Fruit fly (Drosophila melanogaster) whole organism, embryonic: ENCODE measurements around the gene Alg7.

Experiments used
- Aef1 ChIP-seq: fragments of 200-800 bp; sonication (Bioruptor generic); IDR thresholded peaks from 3 replicates; pipeline ENCODE4 v1.3.6; 2022; ENCODE audit warnings: missing biosample characterization, missing genetic modification characterization
- Bteb2 ChIP-seq: fragments of 200-800 bp; sonication (Bioruptor generic); optimal IDR thresholded peaks from 2 replicates; lab custom pipeline; 2016; ENCODE audit warnings: missing biosample characterization, missing genetic modification characterization
- CG12744 ChIP-seq: fragments of 200-800 bp; sonication (Bioruptor generic); optimal IDR thresholded peaks from 2 replicates; lab custom pipeline; 2016; ENCODE audit warnings: missing biosample characterization, missing genetic modification characterization
- CG13424 ChIP-seq: fragments of 200-800 bp; sonication (Bioruptor generic); optimal IDR thresholded peaks from 2 replicates; lab custom pipeline; 2019; ENCODE audit warnings: missing biosample characterization, mild to moderate bottlenecking, missing genetic modification characterization, moderate library complexity
- CG14710 ChIP-seq: fragments of 200-800 bp; sonication (Bioruptor generic); optimal IDR thresholded peaks from 3 replicates; lab custom pipeline; 2019; ENCODE audit warnings: missing biosample characterization, mild to moderate bottlenecking, missing genetic modification characterization, moderate library complexity
- CG16863 ChIP-seq: fragments of 200-800 bp; sonication (Bioruptor generic); optimal IDR thresholded peaks from 3 replicates; lab custom pipeline; 2016; ENCODE audit warnings: missing biosample characterization, missing genetic modification characterization
- CG17385 ChIP-seq: fragments of 200-800 bp; sonication (Bioruptor generic); optimal IDR thresholded peaks from 3 replicates; lab custom pipeline; 2018; ENCODE audit warnings: missing biosample characterization, mild to moderate bottlenecking, missing genetic modification characterization
- CG17568 ChIP-seq: fragments of 200-800 bp; sonication (Bioruptor generic); optimal IDR thresholded peaks from 2 replicates; lab custom pipeline; 2018; ENCODE audit warnings: missing biosample characterization, mild to moderate bottlenecking, missing genetic modification characterization, moderate library complexity
- CG18764 ChIP-seq: fragments of 200-800 bp; sonication (Bioruptor generic); optimal IDR thresholded peaks from 3 replicates; lab custom pipeline; 2016; ENCODE audit warnings: missing biosample characterization, missing genetic modification characterization
- CG30020 ChIP-seq: fragments of 200-800 bp; optimal IDR thresholded peaks from 2 replicates; lab custom pipeline; 2019; ENCODE audit warnings: missing biosample characterization, mild to moderate bottlenecking, missing genetic modification characterization, moderate library complexity
- CG3163 ChIP-seq: fragments of 200-800 bp; sonication (Bioruptor generic); optimal IDR thresholded peaks from 3 replicates; lab custom pipeline; 2016; ENCODE audit warnings: missing biosample characterization, missing genetic modification characterization
- CG32532 ChIP-seq: fragments of 200-800 bp; sonication (Bioruptor generic); IDR thresholded peaks from 2 replicates; pipeline ENCODE4 v1.3.6; 2022; ENCODE audit warnings: missing biosample characterization, missing genetic modification characterization
- CG34422 ChIP-seq: fragments of 200-800 bp; sonication (Bioruptor generic); IDR thresholded peaks from 3 replicates; pipeline ENCODE4 v1.3.6; 2022; ENCODE audit warnings: missing biosample characterization, missing genetic modification characterization
- CG4730 ChIP-seq: fragments of 200-800 bp; sonication (Bioruptor generic); IDR thresholded peaks from 2 replicates; pipeline ENCODE4 v1.3.6; 2022; ENCODE audit warnings: missing biosample characterization, missing genetic modification characterization
- CG7271 ChIP-seq: fragments of 200-800 bp; sonication (Bioruptor generic); optimal IDR thresholded peaks from 2 replicates; lab custom pipeline; 2018; ENCODE audit warnings: missing biosample characterization, mild to moderate bottlenecking, missing genetic modification characterization, moderate library complexity
- CG7745 ChIP-seq: fragments of 200-800 bp; sonication (Bioruptor generic); optimal IDR thresholded peaks from 2 replicates; lab custom pipeline; 2018; ENCODE audit warnings: missing biosample characterization, mild to moderate bottlenecking, missing genetic modification characterization, moderate library complexity
- CG7987 ChIP-seq: fragments of 200-800 bp; sonication (Bioruptor generic); optimal IDR thresholded peaks from 2 replicates; lab custom pipeline; 2018; ENCODE audit warnings: missing biosample characterization, mild to moderate bottlenecking, missing genetic modification characterization, moderate library complexity
- CG8281 ChIP-seq: fragments of 200-800 bp; sonication (Bioruptor generic); optimal IDR thresholded peaks from 2 replicates; lab custom pipeline; 2018; ENCODE audit warnings: missing biosample characterization, mild to moderate bottlenecking, missing genetic modification characterization, moderate library complexity
- CG8290 ChIP-seq, 3 experiments: fragments of 200-800 bp; sonication (Bioruptor generic); optimal IDR thresholded peaks; 2 replicates each; lab custom pipeline; 2016 to 2019; ENCODE audit warnings: missing biosample characterization in 3 of 3, missing genetic modification characterization in 3 of 3, mild to moderate bottlenecking in 2 of 3, moderate library complexity in 1 of 3
- CG9609 ChIP-seq: fragments of 200-800 bp; sonication (Bioruptor generic); optimal IDR thresholded peaks from 3 replicates; lab custom pipeline; 2016; ENCODE audit warnings: missing biosample characterization, missing genetic modification characterization
- Camta ChIP-seq: fragments of 200-800 bp; sonication (Bioruptor generic); optimal IDR thresholded peaks from 2 replicates; lab custom pipeline; 2016; ENCODE audit warnings: missing biosample characterization, missing genetic modification characterization
- Dbx ChIP-seq: fragments of 200-800 bp; sonication (Bioruptor generic); IDR thresholded peaks from 3 replicates; pipeline ENCODE4 v1.3.6; 2022; ENCODE audit warnings: missing biosample characterization, missing genetic modification characterization
- Doc3 ChIP-seq: fragments of 200-800 bp; sonication (Bioruptor generic); IDR thresholded peaks from 3 replicates; pipeline ENCODE4 v1.3.6; 2022; ENCODE audit warnings: missing biosample characterization, missing genetic modification characterization; ENCODE audit not compliant: partially characterized antibody
- HLH4C ChIP-seq: fragments of 200-800 bp; sonication (Bioruptor generic); IDR thresholded peaks from 3 replicates; pipeline ENCODE4 v1.3.6; 2022; ENCODE audit warnings: missing biosample characterization, missing genetic modification characterization; ENCODE audit not compliant: partially characterized antibody
- Hmx ChIP-seq: fragments of 200-800 bp; sonication (Bioruptor generic); optimal IDR thresholded peaks from 2 replicates; lab custom pipeline; 2016; ENCODE audit warnings: missing biosample characterization, missing genetic modification characterization
- Mad ChIP-seq: fragments of 200-800 bp; sonication (Bioruptor generic); optimal IDR thresholded peaks from 2 replicates; lab custom pipeline; 2016; ENCODE audit warnings: missing biosample characterization, missing genetic modification characterization
- Nf-YA ChIP-seq: fragments of 200-800 bp; sonication (Bioruptor generic); IDR thresholded peaks from 2 replicates; pipeline ENCODE4 v1.3.6; 2022; ENCODE audit warnings: missing biosample characterization, missing genetic modification characterization
- Nf-YB ChIP-seq: fragments of 200-800 bp; sonication (Bioruptor generic); optimal IDR thresholded peaks from 3 replicates; lab custom pipeline; 2019; ENCODE audit warnings: missing biosample characterization, mild to moderate bottlenecking, missing genetic modification characterization, moderate library complexity
- al ChIP-seq: fragments of 200-800 bp; sonication (Bioruptor generic); IDR thresholded peaks from 2 replicates; pipeline ENCODE4 v1.3.6; 2022; ENCODE audit warnings: missing biosample characterization, missing genetic modification characterization
- amos ChIP-seq: fragments of 200-800 bp; sonication (Bioruptor generic); IDR thresholded peaks from 2 replicates; pipeline ENCODE4 v1.3.6; 2022; ENCODE audit warnings: missing biosample characterization, missing genetic modification characterization; ENCODE audit not compliant: partially characterized antibody
- ara ChIP-seq: fragments of 200-800 bp; sonication (Bioruptor generic); IDR thresholded peaks from 2 replicates; pipeline ENCODE4 v1.3.6; 2022; ENCODE audit warnings: missing biosample characterization, missing genetic modification characterization
- bcd ChIP-seq: fragments of 200-800 bp; sonication (Bioruptor generic); optimal IDR thresholded peaks from 2 replicates; lab custom pipeline; 2017; ENCODE audit warnings: missing biosample characterization, mild to moderate bottlenecking, missing genetic modification characterization
- crc ChIP-seq: fragments of 200-800 bp; sonication (Bioruptor generic); optimal IDR thresholded peaks from 2 replicates; lab custom pipeline; 2016; ENCODE audit warnings: missing biosample characterization, missing genetic modification characterization
- eve ChIP-seq, 2 experiments: fragments of >200 bp; optimal IDR thresholded peaks; 2 replicates each; lab custom pipeline; 2017; ENCODE audit warnings: missing biosample characterization in 2 of 2, missing genetic modification characterization in 2 of 2
- fd102C ChIP-seq: fragments of 200-800 bp; sonication (Bioruptor generic); optimal IDR thresholded peaks from 2 replicates; lab custom pipeline; 2018; ENCODE audit warnings: missing biosample characterization, mild to moderate bottlenecking, missing genetic modification characterization, moderate library complexity
- fd96Cb ChIP-seq: fragments of 200-800 bp; sonication (Bioruptor generic); optimal IDR thresholded peaks from 2 replicates; lab custom pipeline; 2018; ENCODE audit warnings: missing biosample characterization, mild to moderate bottlenecking, missing genetic modification characterization, moderate library complexity
- gcm ChIP-seq: fragments of 200-800 bp; sonication (Bioruptor generic); optimal IDR thresholded peaks from 2 replicates; lab custom pipeline; 2019; ENCODE audit warnings: missing biosample characterization, mild to moderate bottlenecking, missing genetic modification characterization, moderate library complexity
- gro ChIP-seq: fragments of 200-800 bp; sonication (Bioruptor generic); optimal IDR thresholded peaks from 2 replicates; lab custom pipeline; 2016; ENCODE audit warnings: missing biosample characterization, missing genetic modification characterization
- insv ChIP-seq, 2 experiments: fragments of 200-800 bp; sonication (Bioruptor generic); optimal IDR thresholded peaks; 3 replicates each; lab custom pipeline; 2016 to 2018; ENCODE audit warnings: missing biosample characterization in 2 of 2, missing genetic modification characterization in 2 of 2
- lilli ChIP-seq: fragments of 200-800 bp; sonication (Bioruptor generic); optimal IDR thresholded peaks from 3 replicates; lab custom pipeline; 2016; ENCODE audit warnings: missing biosample characterization, missing genetic modification characterization
- lmd ChIP-seq: fragments of 200-800 bp; sonication (Bioruptor generic); IDR thresholded peaks from 2 replicates; pipeline ENCODE4 v1.3.6; 2022; ENCODE audit warnings: missing biosample characterization, missing genetic modification characterization
- onecut ChIP-seq: fragments of 200-800 bp; sonication (Bioruptor generic); IDR thresholded peaks from 2 replicates; pipeline ENCODE4 v1.3.6; 2022; ENCODE audit warnings: missing biosample characterization, missing genetic modification characterization
- pfk ChIP-seq: fragments of 200-800 bp; sonication (Bioruptor generic); optimal IDR thresholded peaks from 2 replicates; lab custom pipeline; 2018; ENCODE audit warnings: missing biosample characterization, mild to moderate bottlenecking, missing genetic modification characterization, moderate library complexity
- slbo ChIP-seq: fragments of 200-800 bp; sonication (Bioruptor generic); IDR thresholded peaks from 2 replicates; pipeline ENCODE4 v1.3.6; 2022; ENCODE audit warnings: missing biosample characterization, missing genetic modification characterization
- tio ChIP-seq: fragments of 200-800 bp; sonication (Bioruptor generic); optimal IDR thresholded peaks from 2 replicates; lab custom pipeline; 2017; ENCODE audit warnings: missing biosample characterization, missing genetic modification characterization, inconsistent platforms
- tll ChIP-seq, 2 experiments: fragments of 200-800 bp in 1 of 2; fragments of >200 bp in 1 of 2; sonication (Bioruptor generic) in 1 of 2; optimal IDR thresholded peaks; 2 replicates each; lab custom pipeline; 2017 to 2019; ENCODE audit warnings: missing biosample characterization in 2 of 2, missing genetic modification characterization in 2 of 2, mild to moderate bottlenecking in 1 of 2, moderate library complexity in 1 of 2
- trh ChIP-seq: fragments of 200-800 bp; sonication (Bioruptor generic); optimal IDR thresholded peaks from 2 replicates; lab custom pipeline; 2016; ENCODE audit warnings: missing biosample characterization, missing genetic modification characterization
- vfl ChIP-seq: fragments of 200-800 bp; sonication (Bioruptor generic); optimal IDR thresholded peaks from 2 replicates; lab custom pipeline; 2016; ENCODE audit warnings: missing biosample characterization, missing genetic modification characterization
- wdn ChIP-seq: fragments of 200-800 bp; sonication (Bioruptor generic); IDR thresholded peaks from 2 replicates; pipeline ENCODE4 v1.3.6; 2022; ENCODE audit warnings: missing biosample characterization, missing genetic modification characterization
- yki ChIP-seq: fragments of >200 bp; optimal IDR thresholded peaks from 3 replicates; lab custom pipeline; 2018

Gene Alg7

DNA sequence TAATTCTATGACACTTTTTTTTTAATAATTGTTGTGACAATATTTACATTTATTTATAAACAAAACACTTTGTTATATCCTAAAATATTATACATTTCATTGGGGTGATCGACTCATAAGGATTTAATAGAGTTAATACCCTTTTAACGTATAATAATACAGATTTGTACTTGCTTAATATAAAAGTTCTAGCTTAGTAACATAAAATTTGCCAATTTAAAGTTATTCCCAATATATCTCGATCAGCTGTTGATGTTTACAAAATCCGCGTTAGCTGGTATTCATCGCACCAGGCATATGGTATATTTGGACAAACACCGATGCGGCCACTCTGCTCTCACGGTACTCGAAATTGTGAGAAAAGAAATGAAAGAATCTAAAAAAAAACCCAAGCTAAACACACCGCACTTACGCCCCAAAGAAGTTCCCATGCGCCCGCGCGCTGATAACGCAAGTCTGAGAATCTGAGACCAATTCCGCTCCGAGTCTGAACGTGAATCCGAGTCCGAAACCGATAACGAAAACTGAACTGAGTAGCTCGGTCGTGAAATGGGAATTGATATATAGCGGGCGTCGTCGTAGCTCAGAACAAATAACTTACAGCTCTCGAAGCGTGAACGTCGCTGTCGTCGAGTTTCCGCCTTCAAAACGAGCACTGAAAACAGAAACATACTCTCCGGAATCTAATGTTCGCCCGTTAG, 24.5 kb downstream of the Alg7 start, which contains the start of gene Pect (continued):
- TF ChIP-seq CG13424 (peak; percentile 59), eve (GFP tag; optimal IDR thresholded peaks at IDR 0.05; lab: Kevin White, UChicago) (no peak), wdn (GFP tag; lab: Robert Waterston, UW) (no peak), yki (lab: Kevin White, UChicago) (no peak), tll (GFP tag; optimal IDR thresholded peaks at IDR 0.05; lab: Kevin White, UChicago) (peak in 1 of 2 experiments; percentile 14), CG3163 (GFP tag; lab: Kevin White, UChicago) (no peak), CG14710 (tag; lab: Kevin White, UChicago) (peak; percentile 69), slbo (GFP tag; lab: Robert Waterston, UW) (peak; percentile 73), Doc3 (GFP tag; lab: Robert Waterston, UW) (0 out of 3 replicates have a peak, but pooled peaks have one; percentile 36), CG4730 (GFP tag; lab: Robert Waterston, UW) (no peak), CG7271 (tag; lab: Kevin White, UChicago) (no peak), pfk (GFP tag; lab: Kevin White, UChicago) (peak; percentile 5), CG32532 (peak; percentile 60; the same call in 1 of the 2 replicates), ara (GFP tag; lab: Robert Waterston, UW) (no peak), trh (GFP tag; lab: Kevin White, UChicago) (no peak), vfl (no peak), CG16863 (GFP tag; lab: Kevin White, UChicago) (no peak), CG12744 (GFP tag; lab: Kevin White, UChicago) (no peak), HLH4C (GFP tag; lab: Robert Waterston, UW) (no peak; the same call in 2 of the 3 replicates), Mad (GFP tag; lab: Kevin White, UChicago) (no peak), CG18764 (no peak), Nf-YA (GFP tag; lab: Robert Waterston, UW) (no peak), insv (GFP tag; optimal IDR thresholded peaks at IDR 0.05; lab: Kevin White, UChicago) (no peak), Bteb2 (GFP tag; lab: Kevin White, UChicago) (no peak), Dbx (GFP tag; lab: Robert Waterston, UW) (no peak; the same call in 2 of the 3 replicates), fd96Cb (tag; lab: Kevin White, UChicago) (peak; percentile 12), CG30020 (tag; lab: Kevin White, UChicago) (peak; percentile 16), CG8281 (tag; lab: Kevin White, UChicago) (no peak), tio (GFP tag; lab: Kevin White, UChicago) (no peak), lilli (no peak), CG9609 (GFP tag; lab: Kevin White, UChicago) (no peak), CG17568 (no peak), gcm (no peak), CG7745 (tag; lab: Kevin White, UChicago) (no peak), CG34422 (GFP tag; lab: Robert Waterston, UW) (peak; percentile 15; the same call in 1 of the 3 replicates), Nf-YB (GFP tag; lab: Kevin White, UChicago) (no peak), onecut (GFP tag; lab: Robert Waterston, UW) (no peak; the same call in 1 of the 2 replicates), fd102C (no peak), lmd (GFP tag; lab: Robert Waterston, UW) (no peak), Camta (no peak), CG17385 (GFP tag; lab: Kevin White, UChicago) (peak; percentile 5), Aef1 (GFP tag; lab: Robert Waterston, UW) (no peak), Hmx (GFP tag; lab: Kevin White, UChicago) (no peak), crc (GFP tag; lab: Kevin White, UChicago) (no peak), CG7987 (GFP tag; lab: Kevin White, UChicago) (no peak), bcd (no peak), gro (GFP tag; lab: Kevin White, UChicago) (peak; percentile 62), al (0 out of 2 replicates have a peak, but pooled peaks have one; percentile 27), amos (GFP tag; lab: Robert Waterston, UW) (peak; percentile 64), CG8290 (GFP tag; optimal IDR thresholded peaks at IDR 0.05; lab: Kevin White, UChicago) (no peak), CG8290 (tag; optimal IDR thresholded peaks at IDR 0.05; lab: Kevin White, UChicago) (no peak)
